Worm (Caenorhabditis elegans) whole organism, L4 larva: ENCODE measurements around the gene sru-1.

ENCODE experiments used
- F10B5.3 ChIP-seq: sonication (generic microtip); optimal IDR thresholded peaks from 2 replicates; lab custom pipeline; 2016; ENCODE audit warnings: mild to moderate bottlenecking, missing genetic modification characterization, missing compliant biosample characterization
- F26F4.8 ChIP-seq: fragments of 200-800 bp; sonication (Bioruptor generic); conservative IDR thresholded peaks from 2 replicates; pipeline ENCODE4 v1.3.6; 2022; ENCODE audit warnings: missing genetic modification characterization, missing compliant biosample characterization
- F37D6.2 ChIP-seq: sonication (generic microtip); optimal IDR thresholded peaks from 2 replicates; lab custom pipeline; 2016; ENCODE audit warnings: mild to moderate bottlenecking, missing genetic modification characterization, missing compliant biosample characterization
- F44E2.7 ChIP-seq: fragments of 200-800 bp; sonication (Bioruptor generic); IDR thresholded peaks from 2 replicates; pipeline ENCODE4 v2.1.2; 2022; ENCODE audit warnings: missing genetic modification characterization, missing compliant biosample characterization
- R02D3.7 ChIP-seq: fragments of 150-350 bp; sonication (generic microtip); optimal IDR thresholded peaks from 3 replicates; lab custom pipeline; 2014; ENCODE audit warnings: missing biosample characterization, missing genetic modification characterization
- T20F7.1 ChIP-seq: fragments of 200-800 bp; sonication (Bioruptor generic); optimal IDR thresholded peaks from 2 replicates; lab custom pipeline; 2018; ENCODE audit warnings: mild to moderate bottlenecking, missing genetic modification characterization, missing compliant biosample characterization
- Y105C5A.15 ChIP-seq: fragments of 200-800 bp; sonication (Bioruptor generic); IDR thresholded peaks from 2 replicates; pipeline ENCODE4 v1.3.6; 2022; ENCODE audit warnings: missing genetic modification characterization, missing compliant biosample characterization
- Y48G9A.11 ChIP-seq: fragments of 200-800 bp; sonication (Bioruptor generic); IDR thresholded peaks from 2 replicates; pipeline ENCODE4 v1.3.6; 2022; ENCODE audit warnings: missing genetic modification reagents, missing genetic modification characterization, missing compliant biosample characterization
- ZK337.2 ChIP-seq: fragments of 200-800 bp; sonication (Bioruptor generic); IDR thresholded peaks from 2 replicates; pipeline ENCODE4 v1.3.6; 2022; ENCODE audit warnings: missing genetic modification reagents, missing genetic modification characterization, missing compliant biosample characterization
- ZK546.5 ChIP-seq, 2 experiments: sonication (generic microtip); optimal IDR thresholded peaks; 2 replicates each; lab custom pipeline; 2017; ENCODE audit warnings: missing biosample characterization in 2 of 2, missing genetic modification characterization in 2 of 2
- aly-2 ChIP-seq: sonication (generic microtip); optimal IDR thresholded peaks from 2 replicates; lab custom pipeline; 2018; ENCODE audit warnings: missing biosample characterization, missing genetic modification characterization
- ama-1 ChIP-seq: fragments of 150-350 bp; optimal IDR thresholded peaks from 2 replicates; lab custom pipeline; 2014; ENCODE audit warnings: inconsistent platforms, mixed read lengths
- arid-1 ChIP-seq: fragments of 200-800 bp; sonication (Bioruptor generic); conservative IDR thresholded peaks from 2 replicates; pipeline ENCODE4 v1.3.6; 2022; ENCODE audit warnings: missing genetic modification reagents, missing genetic modification characterization, missing compliant biosample characterization
- ceh-20 ChIP-seq: fragments of 200-800 bp; sonication (Bioruptor generic); IDR thresholded peaks from 2 replicates; pipeline ENCODE4 v1.3.6; 2022; ENCODE audit warnings: missing genetic modification reagents, missing genetic modification characterization, missing compliant biosample characterization
- ceh-62 ChIP-seq: sonication (generic microtip); optimal IDR thresholded peaks from 2 replicates; lab custom pipeline; 2017; ENCODE audit warnings: missing biosample characterization, missing genetic modification characterization
- ceh-82 ChIP-seq: sonication (generic microtip); optimal IDR thresholded peaks from 2 replicates; lab custom pipeline; 2017; ENCODE audit warnings: missing biosample characterization, missing genetic modification characterization
- ces-1 ChIP-seq: fragments of 150-350 bp; sonication (generic microtip); optimal IDR thresholded peaks from 4 replicates; lab custom pipeline; 2014; ENCODE audit warnings: missing biosample characterization, missing genetic modification reagents, missing genetic modification characterization
- ctbp-1 ChIP-seq: fragments of 200-800 bp; sonication (Bioruptor generic); IDR thresholded peaks from 2 replicates; pipeline ENCODE4 v1.3.6; 2022; ENCODE audit warnings: missing genetic modification reagents, missing genetic modification characterization, missing compliant biosample characterization
- daf-12 ChIP-seq: fragments of 150-350 bp; optimal IDR thresholded peaks from 2 replicates; lab custom pipeline; 2014; ENCODE audit warnings: missing biosample characterization, missing genetic modification reagents, missing genetic modification characterization
- daf-19 ChIP-seq: fragments of 200-800 bp; sonication (Bioruptor generic); conservative IDR thresholded peaks from 2 replicates; pipeline ENCODE4 v1.3.6; 2022; ENCODE audit warnings: missing genetic modification characterization, missing compliant biosample characterization
- dmd-8 ChIP-seq: fragments of 200-800 bp; sonication (Bioruptor generic); IDR thresholded peaks from 2 replicates; pipeline ENCODE4 v1.3.6; 2022; ENCODE audit warnings: missing genetic modification characterization, missing compliant biosample characterization
- dpl-1 ChIP-seq: fragments of 150-350 bp; optimal IDR thresholded peaks from 2 replicates; lab custom pipeline; 2014; ENCODE audit warnings: missing biosample characterization, missing genetic modification reagents, missing genetic modification characterization
- duxl-1 ChIP-seq: sonication (generic microtip); optimal IDR thresholded peaks from 2 replicates; lab custom pipeline; 2016; ENCODE audit warnings: mild to moderate bottlenecking, missing genetic modification characterization, moderate library complexity, missing compliant biosample characterization; ENCODE audit not compliant: poor library complexity
- dve-1 ChIP-seq: sonication (generic microtip); optimal IDR thresholded peaks from 2 replicates; lab custom pipeline; 2017; ENCODE audit warnings: antibody characterized with exemption, mild to moderate bottlenecking, missing genetic modification characterization, missing compliant biosample characterization; ENCODE audit not compliant: insufficient read depth
- egl-27 ChIP-seq: sonication (generic microtip); optimal IDR thresholded peaks from 3 replicates; lab custom pipeline; 2017; ENCODE audit warnings: missing biosample characterization, missing genetic modification reagents, missing genetic modification characterization
- gei-8 ChIP-seq: fragments of 200-800 bp; sonication (Bioruptor generic); optimal IDR thresholded peaks from 2 replicates; lab custom pipeline; 2018; ENCODE audit warnings: mild to moderate bottlenecking, missing genetic modification characterization, missing compliant biosample characterization
- lim-7 ChIP-seq: fragments of 200-800 bp; sonication (Bioruptor generic); IDR thresholded peaks from 2 replicates; pipeline ENCODE4 v1.3.6; 2022; ENCODE audit warnings: missing genetic modification characterization, missing compliant biosample characterization
- lin-1 ChIP-seq: fragments of 200-800 bp; sonication (Bioruptor generic); IDR thresholded peaks from 2 replicates; pipeline ENCODE4 v1.3.6; 2022; ENCODE audit warnings: missing genetic modification reagents, missing genetic modification characterization, missing compliant biosample characterization
- lin-15B ChIP-seq: fragments of 150-350 bp; sonication (generic microtip); optimal IDR thresholded peaks from 3 replicates; lab custom pipeline; 2014; ENCODE audit warnings: missing biosample characterization, missing genetic modification characterization
- mdl-1 ChIP-seq, 2 experiments: fragments of 150-350 bp in 1 of 2; sonication (generic microtip) in 1 of 2; optimal IDR thresholded peaks; 2 replicates each; lab custom pipeline; 2014 to 2017; ENCODE audit warnings: missing biosample characterization in 2 of 2, missing genetic modification characterization in 2 of 2
- mes-2 ChIP-seq: sonication (generic microtip); optimal IDR thresholded peaks from 2 replicates; lab custom pipeline; 2016; ENCODE audit warnings: missing genotype, mild to moderate bottlenecking, missing genetic modification characterization, missing compliant biosample characterization; ENCODE audit not compliant: poor library complexity, severe bottlenecking
- nhr-10 ChIP-seq: fragments of 150-350 bp; optimal IDR thresholded peaks from 2 replicates; lab custom pipeline; 2014; ENCODE audit warnings: missing biosample characterization, missing genetic modification characterization
- nhr-102 ChIP-seq: sonication (generic microtip); optimal IDR thresholded peaks from 2 replicates; lab custom pipeline; 2016; ENCODE audit warnings: mild to moderate bottlenecking, missing genetic modification characterization, moderate library complexity, missing compliant biosample characterization
- nhr-111 ChIP-seq: fragments of 200-800 bp; sonication (Bioruptor generic); optimal IDR thresholded peaks from 2 replicates; lab custom pipeline; 2018; ENCODE audit warnings: mild to moderate bottlenecking, missing genetic modification characterization, missing compliant biosample characterization
- nhr-42 ChIP-seq: fragments of 200-800 bp; sonication (Bioruptor generic); IDR thresholded peaks from 2 replicates; pipeline ENCODE4 v1.3.6; 2022; ENCODE audit warnings: missing genetic modification characterization, missing compliant biosample characterization
- nhr-77 ChIP-seq: fragments of 150-350 bp; optimal IDR thresholded peaks from 2 replicates; lab custom pipeline; 2014; ENCODE audit warnings: missing biosample characterization, missing genetic modification characterization
- pha-4 ChIP-seq, 2 experiments: fragments of 150-350 bp in 1 of 2; fragments of 200-800 bp in 1 of 2; sonication (Bioruptor generic) in 1 of 2; IDR thresholded peaks in 1 of 2; optimal IDR thresholded peaks in 1 of 2; 2 replicates each; pipeline versions ENCODE4 v1.3.6 to Lab custom; 2014 to 2022; ENCODE audit warnings: missing genetic modification characterization in 2 of 2, missing genetic modification reagents in 2 of 2, missing biosample characterization in 1 of 2, missing compliant biosample characterization in 1 of 2
- php-3 ChIP-seq: fragments of 200-800 bp; sonication (Bioruptor generic); IDR thresholded peaks from 2 replicates; pipeline ENCODE4 v1.3.6; 2022; ENCODE audit warnings: missing genetic modification reagents, missing genetic modification characterization, missing compliant biosample characterization
- sdz-12 ChIP-seq: fragments of 200-800 bp; sonication (Bioruptor generic); optimal IDR thresholded peaks from 2 replicates; lab custom pipeline; 2018; ENCODE audit warnings: mild to moderate bottlenecking, missing genetic modification characterization, missing compliant biosample characterization
- snpc-1.2 ChIP-seq: fragments of 200-800 bp; sonication (Bioruptor generic); IDR thresholded peaks from 2 replicates; pipeline ENCODE4 v1.3.6; 2022; ENCODE audit warnings: missing genetic modification reagents, missing genetic modification characterization, missing compliant biosample characterization
- spr-3 ChIP-seq: fragments of 200-800 bp; sonication (Bioruptor generic); optimal IDR thresholded peaks from 2 replicates; lab custom pipeline; 2018; ENCODE audit warnings: mild to moderate bottlenecking, missing genetic modification characterization, missing compliant biosample characterization
- tag-97 ChIP-seq: fragments of 200-800 bp; sonication (Bioruptor generic); IDR thresholded peaks from 2 replicates; pipeline ENCODE4 v1.3.6; 2022; ENCODE audit warnings: missing genetic modification characterization, missing compliant biosample characterization
- unc-130 ChIP-seq: sonication (generic microtip); optimal IDR thresholded peaks from 2 replicates; lab custom pipeline; 2016; ENCODE audit warnings: missing genetic modification reagents, missing genetic modification characterization, missing compliant biosample characterization
- vab-7 ChIP-seq: fragments of 200-800 bp; sonication (Bioruptor generic); IDR thresholded peaks from 2 replicates; pipeline ENCODE4 v1.3.6; 2022; ENCODE audit warnings: missing genetic modification reagents, missing genetic modification characterization, missing compliant biosample characterization
- zfp-2 ChIP-seq: sonication (generic microtip); optimal IDR thresholded peaks from 2 replicates; lab custom pipeline; 2016; ENCODE audit warnings: mild to moderate bottlenecking, missing genetic modification characterization, missing compliant biosample characterization
- zfp-3 ChIP-seq: fragments of 200-800 bp; sonication (Bioruptor generic); conservative IDR thresholded peaks from 2 replicates; pipeline ENCODE4 v1.3.6; 2022; ENCODE audit warnings: missing genetic modification reagents, missing genetic modification characterization, missing compliant biosample characterization
- ztf-11 ChIP-seq: fragments of 150-350 bp; optimal IDR thresholded peaks from 2 replicates; lab custom pipeline; 2014; ENCODE audit warnings: missing biosample characterization, missing genetic modification characterization
- ztf-7 ChIP-seq: fragments of 150-350 bp; optimal IDR thresholded peaks from 2 replicates; lab custom pipeline; 2014; ENCODE audit warnings: missing biosample characterization, missing genetic modification characterization

sru-1 gene

ce11 chrIV:9477135-9477928 lies 11.1 kb upstream of the sru-1 start, which contains the start of gene wrt-3 (continued):
- TF ChIP-seq zfp-3 (GFP tag; lab: Robert Waterston, UW) (0 out of 2 replicates have a peak, but pooled peaks have one; percentile 74), lim-7 (GFP tag; lab: Robert Waterston, UW) (no peak; the same call in none of the 2 replicates), R02D3.7 (peak; percentile 40), gei-8 (peak; percentile 90), egl-27 (tag; lab: Kevin White, UChicago) (no peak), nhr-102 (tag; lab: Kevin White, UChicago) (no peak), ztf-11 (tag; lab: Kevin White, UChicago) (no peak), dve-1 (tag; lab: Kevin White, UChicago) (no peak), ceh-82 (no peak), lin-1 (GFP tag; lab: Robert Waterston, UW) (no peak; the same call in none of the 2 replicates), tag-97 (GFP tag; lab: Robert Waterston, UW) (no peak), F10B5.3 (peak; percentile 64), ama-1 (lab: Kevin White, UChicago) (no peak), sdz-12 (GFP tag; lab: Kevin White, UChicago) (peak; percentile 93), duxl-1 (peak; percentile 91), F37D6.2 (tag; lab: Kevin White, UChicago) (no peak), nhr-111 (peak; percentile 94), ceh-20 (no peak), aly-2 (tag; lab: Kevin White, UChicago) (no peak), F26F4.8 (peak; percentile 93), lin-15B (tag; lab: Kevin White, UChicago) (no peak), T20F7.1 (GFP tag; lab: Kevin White, UChicago) (peak; percentile 68), Y48G9A.11 (GFP tag; lab: Robert Waterston, UW) (no peak), vab-7 (no peak; the same call in 1 of the 2 replicates), dpl-1 (GFP tag; lab: Kevin White, UChicago) (no peak), ztf-7 (tag; lab: Kevin White, UChicago) (peak; percentile 71), zfp-2 (tag; lab: Kevin White, UChicago) (peak; percentile 46), daf-12 (tag; lab: Kevin White, UChicago) (no peak), mdl-1 (tag; optimal IDR thresholded peaks at IDR 0.05; lab: Kevin White, UChicago) (no peak), spr-3 (GFP tag; lab: Kevin White, UChicago) (peak; percentile 81), nhr-77 (tag; lab: Kevin White, UChicago) (no peak), snpc-1.2 (peak; percentile 96), Y105C5A.15 (GFP tag; lab: Robert Waterston, UW) (peak; percentile 94), ceh-62 (no peak), ZK337.2 (peak; percentile 72), nhr-10 (tag; lab: Kevin White, UChicago) (no peak), daf-19 (GFP tag; lab: Robert Waterston, UW) (peak; percentile 90), arid-1 (GFP tag; lab: Robert Waterston, UW) (peak; percentile 93), ZK546.5 (tag; optimal IDR thresholded peaks at IDR 0.05; lab: Kevin White, UChicago) (no peak), F44E2.7 (GFP tag; lab: Robert Waterston, UW) (peak; percentile 97), mes-2 (tag; lab: Kevin White, UChicago) (no peak), pha-4 (GFP tag; IDR thresholded peaks at IDR 0.05; lab: Robert Waterston, UW) (peak; percentile 91), pha-4 (tag; optimal IDR thresholded peaks at IDR 0.05; lab: Kevin White, UChicago) (no peak), ctbp-1 (GFP tag; lab: Robert Waterston, UW) (no peak; the same call in 1 of the 2 replicates), nhr-42 (GFP tag; lab: Robert Waterston, UW) (peak; percentile 86), dmd-8 (GFP tag; lab: Robert Waterston, UW) (peak; percentile 99), ces-1 (GFP tag; lab: Kevin White, UChicago) (no peak), php-3 (GFP tag; lab: Robert Waterston, UW) (no peak), unc-130 (GFP tag; lab: Kevin White, UChicago) (peak; percentile 67)
